Worm (Caenorhabditis elegans) whole organism, young adult: ENCODE measurements around the gene srbc-40.
A peak's percentile ranks its signal among the peaks of the same experiment; 100 is the strongest.

Experiments used
- B0019.2 ChIP-seq: fragments of 200-800 bp; sonication (Bioruptor generic); conservative IDR thresholded peaks from 2 replicates; pipeline ENCODE4 v1.3.6; 2022; ENCODE audit warnings: missing genetic modification reagents, missing genetic modification characterization, missing compliant biosample characterization
- B0261.1 ChIP-seq: sonication (generic microtip); optimal IDR thresholded peaks from 2 replicates; lab custom pipeline; 2016; ENCODE audit warnings: mild to moderate bottlenecking, missing genetic modification characterization, moderate library complexity, missing compliant biosample characterization
- B0336.3 ChIP-seq: fragments of 200-800 bp; sonication (Bioruptor generic); IDR thresholded peaks from 2 replicates; pipeline ENCODE4 v1.3.6; 2022; ENCODE audit warnings: missing genetic modification characterization, missing compliant biosample characterization
- F33H1.4 ChIP-seq: fragments of 200-800 bp; sonication (Bioruptor generic); IDR thresholded peaks from 2 replicates; pipeline ENCODE4 v1.3.6; 2022; ENCODE audit warnings: missing genetic modification reagents, missing genetic modification characterization, missing compliant biosample characterization
- F37B4.10 ChIP-seq: fragments of 200-800 bp; sonication (Bioruptor generic); IDR thresholded peaks from 2 replicates; pipeline ENCODE4 v1.3.6; 2022; ENCODE audit warnings: missing genetic modification characterization, missing compliant biosample characterization
- K11D2.4 ChIP-seq: fragments of 200-800 bp; sonication (Bioruptor generic); IDR thresholded peaks from 2 replicates; pipeline ENCODE4 v1.3.6; 2022; ENCODE audit warnings: missing genetic modification reagents, missing genetic modification characterization, missing compliant biosample characterization
- T07F8.4 ChIP-seq: sonication (generic microtip); optimal IDR thresholded peaks from 2 replicates; lab custom pipeline; 2016; ENCODE audit warnings: mild to moderate bottlenecking, missing genetic modification characterization, moderate library complexity, missing compliant biosample characterization
- Y53F4B.3 ChIP-seq: fragments of 200-800 bp; sonication (Bioruptor generic); IDR thresholded peaks from 2 replicates; pipeline ENCODE4 v1.3.6; 2022; ENCODE audit warnings: missing genetic modification reagents, missing genetic modification characterization, missing compliant biosample characterization
- Y56A3A.18 ChIP-seq: fragments of 200-800 bp; sonication (Bioruptor generic); IDR thresholded peaks from 2 replicates; pipeline ENCODE4 v1.3.6; 2022; ENCODE audit warnings: missing genetic modification reagents, missing genetic modification characterization, missing compliant biosample characterization
- Y95B8A.8 ChIP-seq: fragments of 200-800 bp; sonication (Bioruptor generic); IDR thresholded peaks from 2 replicates; pipeline ENCODE4 v1.3.6; 2022; ENCODE audit warnings: missing genetic modification reagents, missing genetic modification characterization, missing compliant biosample characterization
- ZK185.1 ChIP-seq: sonication (generic microtip); optimal IDR thresholded peaks from 2 replicates; lab custom pipeline; 2016; ENCODE audit warnings: mild to moderate bottlenecking, missing genetic modification characterization, missing compliant biosample characterization; ENCODE audit not compliant: poor library complexity, severe bottlenecking
- athp-1 ChIP-seq: sonication (generic microtip); optimal IDR thresholded peaks from 2 replicates; lab custom pipeline; 2017; ENCODE audit warnings: mild to moderate bottlenecking, missing genetic modification characterization, missing compliant biosample characterization
- bed-1 ChIP-seq: fragments of 200-800 bp; sonication (Bioruptor generic); IDR thresholded peaks from 2 replicates; pipeline ENCODE4 v1.3.6; 2022; ENCODE audit warnings: missing genetic modification reagents, missing genetic modification characterization, missing compliant biosample characterization
- ccch-3 ChIP-seq: fragments of 200-800 bp; sonication (Bioruptor generic); optimal IDR thresholded peaks from 2 replicates; lab custom pipeline; 2018; ENCODE audit warnings: mild to moderate bottlenecking, missing genetic modification characterization, missing compliant biosample characterization
- cebp-2 ChIP-seq: fragments of 200-800 bp; sonication (Bioruptor generic); IDR thresholded peaks from 2 replicates; pipeline ENCODE4 v1.3.6; 2022; ENCODE audit warnings: missing genetic modification characterization, missing compliant biosample characterization
- ceh-27 ChIP-seq: fragments of 200-800 bp; sonication (Bioruptor generic); optimal IDR thresholded peaks from 2 replicates; lab custom pipeline; 2018; ENCODE audit warnings: mild to moderate bottlenecking, missing genetic modification characterization, moderate library complexity, missing compliant biosample characterization
- ceh-40 ChIP-seq: fragments of 200-800 bp; sonication (Bioruptor generic); IDR thresholded peaks from 2 replicates; pipeline ENCODE4 v1.3.6; 2022; ENCODE audit warnings: missing genetic modification characterization, missing compliant biosample characterization
- ceh-79 ChIP-seq: sonication (generic microtip); optimal IDR thresholded peaks from 2 replicates; lab custom pipeline; 2017; ENCODE audit warnings: mild to moderate bottlenecking, missing genetic modification characterization, missing compliant biosample characterization
- chd-7 ChIP-seq: sonication (generic microtip); optimal IDR thresholded peaks from 2 replicates; lab custom pipeline; 2016; ENCODE audit warnings: mild to moderate bottlenecking, missing genetic modification characterization, moderate library complexity, missing compliant biosample characterization
- die-1 ChIP-seq: sonication (generic microtip); optimal IDR thresholded peaks from 2 replicates; lab custom pipeline; 2016; ENCODE audit warnings: missing genotype, mild to moderate bottlenecking, missing genetic modification characterization, missing compliant biosample characterization
- dox-1 ChIP-seq: fragments of 200-800 bp; sonication (Bioruptor generic); IDR thresholded peaks from 2 replicates; pipeline ENCODE4 v1.3.6; 2022; ENCODE audit warnings: missing genetic modification reagents, missing genetic modification characterization, missing compliant biosample characterization
- him-1 ChIP-seq: sonication (generic microtip); optimal IDR thresholded peaks from 2 replicates; lab custom pipeline; 2016; ENCODE audit warnings: missing genotype, missing genetic modification reagents, missing genetic modification characterization, missing compliant biosample characterization
- hmg-20 ChIP-seq: fragments of 200-800 bp; sonication (Bioruptor generic); IDR thresholded peaks from 2 replicates; pipeline ENCODE4 v1.3.6; 2022; ENCODE audit warnings: missing genetic modification reagents, missing genetic modification characterization, missing compliant biosample characterization
- hrde-1 ChIP-seq: sonication (generic microtip); optimal IDR thresholded peaks from 2 replicates; lab custom pipeline; 2016; ENCODE audit warnings: missing genetic modification characterization, mild to moderate bottlenecking, missing compliant biosample characterization, moderate library complexity, missing genotype, missing genetic modification reagents, borderline replicate concordance
- let-526 ChIP-seq: fragments of 200-800 bp; sonication (Bioruptor generic); IDR thresholded peaks from 2 replicates; pipeline ENCODE4 v1.3.6; 2022; ENCODE audit warnings: missing genetic modification reagents, missing genetic modification characterization, missing compliant biosample characterization
- let-607 ChIP-seq, 2 experiments: fragments of 200-800 bp in 1 of 2; sonication (Bioruptor generic) in 1 of 2; sonication (generic microtip) in 1 of 2; optimal IDR thresholded peaks; 2 replicates each; lab custom pipeline; 2016 to 2018; ENCODE audit warnings: mild to moderate bottlenecking in 2 of 2, missing compliant biosample characterization in 2 of 2, missing genetic modification characterization in 2 of 2, moderate library complexity in 2 of 2, missing genotype in 1 of 2
- lin-26 ChIP-seq: fragments of 200-800 bp; sonication (Bioruptor generic); IDR thresholded peaks from 2 replicates; pipeline ENCODE4 v1.3.6; 2022; ENCODE audit warnings: missing genetic modification reagents, missing genetic modification characterization, missing compliant biosample characterization
- lin-40 ChIP-seq: sonication (generic microtip); optimal IDR thresholded peaks from 2 replicates; lab custom pipeline; 2016; ENCODE audit warnings: missing genetic modification characterization, mild to moderate bottlenecking, missing compliant biosample characterization, missing genotype, missing genetic modification reagents
- madf-3 ChIP-seq: fragments of 200-800 bp; sonication (Bioruptor generic); IDR thresholded peaks from 2 replicates; pipeline ENCODE4 v1.3.6; 2022; ENCODE audit warnings: missing genetic modification reagents, missing genetic modification characterization, missing compliant biosample characterization
- mel-28 ChIP-seq: sonication (generic microtip); optimal IDR thresholded peaks from 2 replicates; lab custom pipeline; 2016; ENCODE audit warnings: borderline replicate concordance, mild to moderate bottlenecking, missing genetic modification characterization, missing compliant biosample characterization
- mes-4 ChIP-seq: sonication (generic microtip); optimal IDR thresholded peaks from 2 replicates; lab custom pipeline; 2016; ENCODE audit warnings: missing genotype, missing genetic modification characterization, missing compliant biosample characterization
- nhr-120 ChIP-seq: fragments of 200-800 bp; sonication (Bioruptor generic); IDR thresholded peaks from 2 replicates; pipeline ENCODE4 v1.3.6; 2022; ENCODE audit warnings: missing genetic modification characterization, missing compliant biosample characterization
- nhr-80 ChIP-seq: sonication (generic microtip); optimal IDR thresholded peaks from 2 replicates; lab custom pipeline; 2016; ENCODE audit warnings: missing genetic modification characterization, missing compliant biosample characterization
- nhr-90 ChIP-seq: sonication (generic microtip); optimal IDR thresholded peaks from 2 replicates; lab custom pipeline; 2016; ENCODE audit warnings: missing genotype, mild to moderate bottlenecking, missing genetic modification characterization, missing compliant biosample characterization
- pbrm-1 ChIP-seq: fragments of 200-800 bp; sonication (Bioruptor generic); IDR thresholded peaks from 2 replicates; pipeline ENCODE4 v1.3.6; 2022; ENCODE audit warnings: missing genetic modification reagents, missing genetic modification characterization, missing compliant biosample characterization
- snpc-1.1 ChIP-seq: sonication (generic microtip); optimal IDR thresholded peaks from 2 replicates; lab custom pipeline; 2017; ENCODE audit warnings: missing genetic modification characterization, mild to moderate bottlenecking, missing compliant biosample characterization, antibody characterized with exemption, moderate library complexity, missing genotype, missing genetic modification reagents; ENCODE audit not compliant: insufficient read depth
- snpc-3.4 ChIP-seq: sonication (generic microtip); optimal IDR thresholded peaks from 2 replicates; lab custom pipeline; 2017; ENCODE audit warnings: missing genetic modification characterization, mild to moderate bottlenecking, missing compliant biosample characterization, antibody characterized with exemption, moderate library complexity, missing genotype, missing genetic modification reagents
- ztf-25 ChIP-seq: fragments of 200-800 bp; sonication (Bioruptor generic); IDR thresholded peaks from 2 replicates; pipeline ENCODE4 v1.3.6; 2022; ENCODE audit warnings: missing genetic modification reagents, missing genetic modification characterization, missing compliant biosample characterization
- ztf-26 ChIP-seq: sonication (generic microtip); optimal IDR thresholded peaks from 2 replicates; lab custom pipeline; 2017; ENCODE audit warnings: missing genetic modification characterization, missing compliant biosample characterization
- ztf-3 ChIP-seq: fragments of 200-800 bp; sonication (Bioruptor generic); optimal IDR thresholded peaks from 2 replicates; lab custom pipeline; 2018; ENCODE audit warnings: mild to moderate bottlenecking, missing genetic modification characterization, missing compliant biosample characterization

Gene srbc-40

ce11 chrV:731330-731729 lies 11.7 kb upstream of the srbc-40 start (continued):
- TF ChIP-seq bed-1 (no peak), K11D2.4 (GFP tag; lab: Robert Waterston, UW) (peak; percentile 84), snpc-1.1 (tag; lab: Kevin White, UChicago) (no peak), ceh-27 (GFP tag; lab: Kevin White, UChicago) (peak; percentile 41), ztf-26 (peak; percentile 83), Y95B8A.8 (GFP tag; lab: Robert Waterston, UW) (peak; percentile 74; the same call in 1 of the 2 replicates), lin-40 (tag; lab: Kevin White, UChicago) (peak; percentile 75), hmg-20 (no peak), him-1 (tag; lab: Kevin White, UChicago) (no peak), T07F8.4 (no peak), athp-1 (peak; percentile 18), ZK185.1 (tag; lab: Kevin White, UChicago) (peak; percentile 73), let-607 (tag; optimal IDR thresholded peaks at IDR 0.05; lab: Kevin White, UChicago) (peak in 1 of 2 experiments; percentile 85), ztf-25 (no peak), mel-28 (tag; lab: Kevin White, UChicago) (no peak), B0019.2 (no peak), madf-3 (GFP tag; lab: Robert Waterston, UW) (peak; percentile 64; the same call in 1 of the 2 replicates), nhr-80 (tag; lab: Kevin White, UChicago) (peak; percentile 97), ccch-3 (GFP tag; lab: Kevin White, UChicago) (no peak), Y56A3A.18 (GFP tag; lab: Robert Waterston, UW) (peak; percentile 46; the same call in 1 of the 2 replicates), F33H1.4 (no peak), die-1 (peak; percentile 57), ztf-3 (no peak), dox-1 (GFP tag; lab: Robert Waterston, UW) (peak; percentile 60; the same call in 1 of the 2 replicates), lin-26 (GFP tag; lab: Robert Waterston, UW) (peak; percentile 73), B0261.1 (tag; lab: Kevin White, UChicago) (no peak), let-526 (GFP tag; lab: Robert Waterston, UW) (peak; percentile 96), snpc-3.4 (tag; lab: Kevin White, UChicago) (no peak), pbrm-1 (GFP tag; lab: Robert Waterston, UW) (peak; percentile 77), hrde-1 (tag; lab: Kevin White, UChicago) (no peak), cebp-2 (GFP tag; lab: Robert Waterston, UW) (0 out of 2 replicates have a peak, but pooled peaks have one; percentile 61), B0336.3 (GFP tag; lab: Robert Waterston, UW) (peak; percentile 96), chd-7 (tag; lab: Kevin White, UChicago) (peak; percentile 93), nhr-90 (tag; lab: Kevin White, UChicago) (peak; percentile 79), mes-4 (tag; lab: Kevin White, UChicago) (no peak), nhr-120 (GFP tag; lab: Robert Waterston, UW) (no peak), ceh-79 (no peak), F37B4.10 (GFP tag; lab: Robert Waterston, UW) (no peak), Y53F4B.3 (GFP tag; lab: Robert Waterston, UW) (no peak), ceh-40 (no peak)
